Worm (Caenorhabditis elegans) whole organism, early embryonic: ENCODE data around the gene ZK899.2.

ENCODE experiments used
- B0310.2 ChIP-seq: sonication (generic microtip); optimal IDR thresholded peaks from 2 replicates; lab custom pipeline; 2016; ENCODE audit warnings: mild to moderate bottlenecking, missing genetic modification characterization, missing compliant biosample characterization
- F13C5.2 ChIP-seq: sonication (generic microtip); optimal IDR thresholded peaks from 2 replicates; lab custom pipeline; 2017; ENCODE audit warnings: mild to moderate bottlenecking, missing genetic modification characterization, inconsistent platforms, missing compliant biosample characterization
- aly-1 ChIP-seq: sonication (generic microtip); optimal IDR thresholded peaks from 2 replicates; lab custom pipeline; 2016; ENCODE audit warnings: missing genetic modification characterization, missing compliant biosample characterization
- ama-1 ChIP-seq: fragments of 150-350 bp; optimal IDR thresholded peaks from 2 replicates; lab custom pipeline; 2014
- ceh-13 ChIP-seq: fragments of 200-800 bp; sonication (Bioruptor generic); optimal IDR thresholded peaks from 2 replicates; lab custom pipeline; 2018; ENCODE audit warnings: mild to moderate bottlenecking, missing genetic modification characterization, missing compliant biosample characterization
- ceh-36 ChIP-seq: sonication (generic microtip); optimal IDR thresholded peaks from 2 replicates; lab custom pipeline; 2016; ENCODE audit warnings: missing genetic modification characterization, inconsistent platforms, missing compliant biosample characterization
- ets-7 ChIP-seq: sonication (generic microtip); optimal IDR thresholded peaks from 2 replicates; lab custom pipeline; 2016; ENCODE audit warnings: missing genotype, missing genetic modification characterization, missing compliant biosample characterization
- flt-1 ChIP-seq: fragments of 200-800 bp; sonication (Bioruptor generic); IDR thresholded peaks from 2 replicates; pipeline ENCODE4 v1.3.6; 2022; ENCODE audit warnings: missing genetic modification characterization, missing compliant biosample characterization
- hmbx-1 ChIP-seq: sonication (generic microtip); optimal IDR thresholded peaks from 2 replicates; lab custom pipeline; 2016; ENCODE audit warnings: mild to moderate bottlenecking, missing genetic modification characterization, missing compliant biosample characterization
- hmg-4 ChIP-seq: fragments of 200-800 bp; sonication (Bioruptor generic); optimal IDR thresholded peaks from 2 replicates; lab custom pipeline; 2018; ENCODE audit warnings: mild to moderate bottlenecking, missing genetic modification characterization, missing compliant biosample characterization
- hnd-1 ChIP-seq: sonication (generic microtip); optimal IDR thresholded peaks from 2 replicates; lab custom pipeline; 2016; ENCODE audit warnings: missing genetic modification characterization, missing compliant biosample characterization
- pes-1 ChIP-seq: fragments of 200-800 bp; sonication (Bioruptor generic); IDR thresholded peaks from 2 replicates; pipeline ENCODE4 v1.3.6; 2022; ENCODE audit warnings: missing genetic modification reagents, missing genetic modification characterization, missing compliant biosample characterization
- scrt-1 ChIP-seq: fragments of 200-800 bp; sonication (Bioruptor generic); IDR thresholded peaks from 2 replicates; pipeline ENCODE4 v1.3.6; 2022; ENCODE audit warnings: missing genetic modification characterization, missing compliant biosample characterization
- sea-1 ChIP-seq: fragments of 200-800 bp; sonication (Bioruptor generic); conservative IDR thresholded peaks from 2 replicates; pipeline ENCODE4 v1.3.6; 2022; ENCODE audit warnings: missing genetic modification characterization, missing compliant biosample characterization
- tbx-11 ChIP-seq: fragments of 200-800 bp; sonication (Bioruptor generic); IDR thresholded peaks from 2 replicates; pipeline ENCODE4 v1.3.6; 2022; ENCODE audit warnings: missing genetic modification characterization, missing compliant biosample characterization
- tbx-37 ChIP-seq: fragments of 200-800 bp; sonication (Bioruptor generic); conservative IDR thresholded peaks from 2 replicates; pipeline ENCODE4 v1.3.6; 2022; ENCODE audit warnings: missing genetic modification reagents, missing genetic modification characterization, missing compliant biosample characterization
- tra-4 ChIP-seq: sonication (generic microtip); optimal IDR thresholded peaks from 2 replicates; lab custom pipeline; 2017; ENCODE audit warnings: missing genetic modification characterization, missing compliant biosample characterization

The ZK899.2 gene

DNA sequence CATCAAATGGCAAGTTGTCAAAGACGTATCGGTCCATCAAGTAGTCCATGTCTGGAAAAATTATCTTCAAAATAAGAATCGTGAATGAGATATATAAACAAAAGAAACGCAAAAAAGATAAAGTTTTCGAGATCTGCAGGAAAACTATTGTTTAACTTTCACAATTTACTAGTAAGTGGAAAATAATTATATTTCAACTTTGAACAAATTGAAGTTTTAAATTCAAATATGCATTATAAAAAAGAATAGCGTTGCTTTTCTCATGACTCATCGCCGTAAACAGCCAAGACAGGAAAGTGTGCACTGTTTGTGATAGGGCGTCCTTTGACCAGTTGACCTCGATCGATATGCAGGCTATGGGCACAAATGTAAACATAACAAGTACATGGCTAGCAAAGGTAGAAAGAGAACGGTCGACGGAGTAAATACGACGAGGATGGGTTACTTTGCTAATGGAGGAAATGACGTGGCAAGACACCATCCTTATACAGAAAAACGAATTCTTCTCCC, at the start of gene ZK899.2:
Gene ZK899.2 (minus strand): TSS at position 51 of the 510 bp plus-strand sequence.
- no peak for TF ChIP-seq aly-1 (tag; lab: Kevin White, UChicago)

DNA sequence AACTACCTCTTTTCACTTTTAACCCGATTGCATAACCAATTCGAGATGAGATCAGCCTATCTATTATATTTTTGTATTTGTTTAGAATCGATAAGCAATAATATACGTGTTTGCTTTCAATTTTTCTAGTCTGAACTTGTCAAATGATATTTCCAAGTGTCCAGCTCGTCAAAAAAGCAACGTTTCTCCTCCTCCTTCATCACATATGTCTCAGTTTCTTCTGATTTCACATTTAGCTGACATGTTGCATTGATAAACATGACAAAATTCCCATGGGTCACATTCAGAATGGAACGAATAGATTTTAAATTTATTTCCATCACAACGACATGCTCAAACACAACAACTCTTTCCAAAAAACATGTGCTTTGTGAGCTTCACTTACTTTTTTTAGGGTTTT, 47.6 kb upstream of the ZK899.2 start:
- TF ChIP-seq pes-1 (GFP tag; lab: Robert Waterston, UW) (no peak), ama-1 (lab: Kevin White, UChicago) (no peak), ceh-36 (tag; lab: Kevin White, UChicago) (no peak), aly-1 (tag; lab: Kevin White, UChicago) (no peak), hmg-4 (GFP tag; lab: Kevin White, UChicago) (no peak), ets-7 (tag; lab: Kevin White, UChicago) (no peak), tra-4 (tag; lab: Kevin White, UChicago) (no peak), hmbx-1 (tag; lab: Kevin White, UChicago) (no peak), F13C5.2 (tag; lab: Kevin White, UChicago) (no peak), flt-1 (no peak), sea-1 (GFP tag; lab: Robert Waterston, UW) (no peak), B0310.2 (tag; lab: Kevin White, UChicago) (no peak), scrt-1 (GFP tag; lab: Robert Waterston, UW) (no peak), hnd-1 (no peak), ceh-13 (no peak), tbx-11 (GFP tag; lab: Robert Waterston, UW) (no peak), tbx-37 (GFP tag; lab: Robert Waterston, UW) (no peak)

DNA sequence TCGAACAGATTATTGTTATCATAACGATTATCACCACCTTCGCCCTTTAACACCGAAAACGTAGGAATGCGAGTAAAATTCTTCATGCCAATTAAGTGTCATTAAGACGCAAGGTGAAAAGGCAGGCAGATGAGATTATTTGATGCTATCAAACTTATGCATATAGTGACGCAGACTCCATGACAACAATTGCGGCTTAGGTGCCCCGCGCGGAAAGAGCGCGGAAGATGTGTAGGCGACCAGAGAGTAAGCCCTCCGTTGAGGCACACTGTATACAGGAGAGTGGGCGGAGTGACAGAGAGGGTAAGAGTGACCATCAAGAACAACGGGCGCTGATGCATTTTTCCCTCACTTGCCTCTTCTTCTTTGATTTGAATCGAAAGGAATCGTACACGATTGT, 42.9 kb upstream of the ZK899.2 start:
- no peak for TF ChIP-seq tbx-37 (GFP tag; lab: Robert Waterston, UW)
- TF ChIP-seq pes-1 (GFP tag; lab: Robert Waterston, UW), result no peak
- no peak for TF ChIP-seq F13C5.2 (tag; lab: Kevin White, UChicago)
- no peak for TF ChIP-seq hmg-4 (GFP tag; lab: Kevin White, UChicago)
- TF ChIP-seq aly-1 (tag; lab: Kevin White, UChicago), result no peak
- TF ChIP-seq B0310.2 (tag; lab: Kevin White, UChicago), result peak; percentile 46
- TF ChIP-seq ama-1 (lab: Kevin White, UChicago), result no peak

DNA sequence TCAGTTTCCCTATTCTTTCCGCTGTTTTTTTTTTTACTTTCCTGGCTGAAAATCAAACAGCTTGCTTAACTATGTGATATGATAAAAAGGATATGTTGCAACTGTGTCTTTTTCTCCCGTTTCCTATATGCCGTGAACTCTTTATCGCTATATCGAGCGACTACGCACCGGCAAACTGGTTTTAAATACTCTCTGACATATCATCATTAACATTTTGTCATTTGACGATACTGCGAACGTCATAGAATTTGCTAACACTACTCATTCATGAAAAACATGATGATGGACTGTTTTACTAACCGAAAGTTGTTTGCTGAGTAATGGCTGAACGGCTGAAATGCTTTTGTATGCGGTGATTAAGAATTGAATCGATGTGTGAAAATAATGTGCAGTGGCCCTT, 39.6 kb upstream of the ZK899.2 start:
- TF ChIP-seq hmbx-1 (tag; lab: Kevin White, UChicago), result no peak

DNA sequence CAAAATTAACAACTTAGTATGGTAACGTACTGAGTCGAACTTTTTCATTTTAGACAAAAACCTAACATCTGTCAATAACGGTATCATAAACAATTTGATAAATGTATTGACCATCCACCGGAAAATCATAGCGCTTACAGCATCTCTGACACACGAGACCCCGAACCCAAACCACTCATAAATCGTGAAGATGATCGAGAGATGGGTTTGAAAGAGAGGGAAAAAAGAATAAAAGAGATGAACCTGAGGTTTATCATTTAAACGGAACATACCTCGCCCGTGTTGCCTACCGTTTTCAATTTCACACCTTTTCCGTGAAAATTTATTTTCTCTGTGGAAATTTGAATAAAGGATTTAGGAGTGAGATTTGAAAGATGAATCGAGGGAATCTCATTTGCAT, 37.8 kb upstream of the ZK899.2 start:
- TF ChIP-seq tbx-11 (GFP tag; lab: Robert Waterston, UW), result no peak
- no peak for TF ChIP-seq hmbx-1 (tag; lab: Kevin White, UChicago)
- no peak for TF ChIP-seq ceh-13
- TF ChIP-seq pes-1 (GFP tag; lab: Robert Waterston, UW), result no peak
- no peak for TF ChIP-seq hmg-4 (GFP tag; lab: Kevin White, UChicago)
- no peak for TF ChIP-seq hnd-1

DNA sequence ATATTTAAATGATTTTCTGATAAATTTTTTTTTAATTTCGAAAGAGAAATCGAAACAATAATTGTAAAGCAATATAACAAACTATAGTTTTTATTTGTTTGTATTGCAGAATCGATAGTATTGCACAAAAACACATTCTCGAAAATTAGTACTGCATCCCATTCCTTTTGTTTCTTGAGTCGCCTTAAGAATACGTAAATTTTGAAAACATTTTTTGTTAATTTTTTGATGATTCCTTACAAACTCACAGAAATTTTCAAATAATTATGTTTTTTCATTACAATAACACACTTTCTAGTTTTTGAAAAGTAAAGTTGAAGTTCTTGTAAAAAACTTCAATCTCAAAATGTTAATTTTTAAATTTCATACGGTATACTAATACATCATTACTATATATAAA, 34.4 kb upstream of the ZK899.2 start:
- TF ChIP-seq ama-1 (lab: Kevin White, UChicago), result no peak
- no peak for TF ChIP-seq hmbx-1 (tag; lab: Kevin White, UChicago)
- TF ChIP-seq aly-1 (tag; lab: Kevin White, UChicago), result no peak
- no peak for TF ChIP-seq hmg-4 (GFP tag; lab: Kevin White, UChicago)
- TF ChIP-seq ceh-36 (tag; lab: Kevin White, UChicago), result no peak
- no peak for TF ChIP-seq tra-4 (tag; lab: Kevin White, UChicago)
- no peak for TF ChIP-seq pes-1 (GFP tag; lab: Robert Waterston, UW)
- no peak for TF ChIP-seq sea-1 (GFP tag; lab: Robert Waterston, UW)
- no peak for TF ChIP-seq flt-1
- no peak for TF ChIP-seq F13C5.2 (tag; lab: Kevin White, UChicago)
- no peak for TF ChIP-seq ets-7 (tag; lab: Kevin White, UChicago)
- TF ChIP-seq ceh-13, result no peak
- no peak for TF ChIP-seq scrt-1 (GFP tag; lab: Robert Waterston, UW)
- no peak for TF ChIP-seq tbx-11 (GFP tag; lab: Robert Waterston, UW)
- no peak for TF ChIP-seq hnd-1
- TF ChIP-seq tbx-37 (GFP tag; lab: Robert Waterston, UW), result no peak

DNA sequence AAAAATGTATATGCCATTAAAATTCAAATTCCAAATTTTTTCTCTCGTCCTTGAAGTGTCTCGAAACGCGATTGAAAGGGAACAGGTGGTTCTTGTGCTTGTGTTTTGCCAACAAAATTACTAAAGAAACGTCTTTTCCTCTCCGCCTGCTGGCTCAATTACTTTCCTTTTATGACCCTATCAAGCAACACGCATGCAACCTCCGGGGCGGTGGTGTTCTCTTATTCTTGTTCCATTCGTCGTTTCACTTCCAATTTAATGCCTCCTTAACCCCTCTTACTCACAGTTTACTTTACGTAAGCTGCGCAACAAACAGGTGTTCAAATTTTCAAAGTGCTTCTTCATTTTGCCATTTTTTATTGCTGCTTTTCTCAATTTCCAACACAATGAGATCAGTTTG, 32.0 kb upstream of the ZK899.2 start:
- TF ChIP-seq ceh-36 (tag; lab: Kevin White, UChicago), result no peak
- TF ChIP-seq tra-4 (tag; lab: Kevin White, UChicago), result no peak
- no peak for TF ChIP-seq B0310.2 (tag; lab: Kevin White, UChicago)
- no peak for TF ChIP-seq hmg-4 (GFP tag; lab: Kevin White, UChicago)
- no peak for TF ChIP-seq hmbx-1 (tag; lab: Kevin White, UChicago)
- no peak for TF ChIP-seq ceh-13
- TF ChIP-seq tbx-11 (GFP tag; lab: Robert Waterston, UW), result no peak
- no peak for TF ChIP-seq aly-1 (tag; lab: Kevin White, UChicago)
- TF ChIP-seq hnd-1, result no peak
- no peak for TF ChIP-seq ets-7 (tag; lab: Kevin White, UChicago)
- TF ChIP-seq tbx-37 (GFP tag; lab: Robert Waterston, UW), result no peak

DNA sequence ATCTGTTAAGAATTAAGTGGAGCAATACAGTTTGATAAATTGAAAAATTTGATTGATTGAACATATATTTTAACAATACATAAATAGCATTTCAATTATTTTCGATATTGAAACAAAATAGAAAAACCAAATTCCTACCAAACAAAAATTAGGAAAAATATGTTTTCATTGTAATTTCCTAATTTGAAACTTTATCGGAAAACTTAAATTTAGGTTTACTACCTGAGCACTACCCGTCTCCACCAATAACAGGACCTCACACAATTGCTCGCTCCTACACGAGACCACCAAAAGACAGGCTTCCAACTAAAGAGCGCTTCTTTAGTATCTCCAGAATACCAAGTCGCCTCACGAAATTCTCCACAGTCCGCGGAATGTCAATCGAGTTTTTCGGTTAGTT, 25.0 kb upstream of the ZK899.2 start:
- TF ChIP-seq tra-4 (tag; lab: Kevin White, UChicago), result no peak
- no peak for TF ChIP-seq aly-1 (tag; lab: Kevin White, UChicago)
- TF ChIP-seq ceh-36 (tag; lab: Kevin White, UChicago), result no peak
- no peak for TF ChIP-seq B0310.2 (tag; lab: Kevin White, UChicago)
- no peak for TF ChIP-seq ama-1 (lab: Kevin White, UChicago)
- no peak for TF ChIP-seq hnd-1
- TF ChIP-seq F13C5.2 (tag; lab: Kevin White, UChicago), result no peak
